Worm (Caenorhabditis elegans) whole organism, late embryonic: ENCODE measurements around the gene snrp-3.

Experiments
- ama-1 ChIP-seq: fragments of 150-350 bp; optimal IDR thresholded peaks from 2 replicates; lab custom pipeline; 2014
- ceh-14 ChIP-seq: sonication (generic microtip); optimal IDR thresholded peaks from 2 replicates; lab custom pipeline; 2016; ENCODE audit warnings: missing genotype, missing genetic modification characterization, missing compliant biosample characterization
- ceh-22 ChIP-seq: sonication (generic microtip); optimal IDR thresholded peaks from 2 replicates; lab custom pipeline; 2017; ENCODE audit warnings: missing biosample characterization, missing genetic modification characterization
- elt-2 ChIP-seq: sonication (generic microtip); optimal IDR thresholded peaks from 2 replicates; lab custom pipeline; 2016; ENCODE audit warnings: missing genetic modification reagents, missing genetic modification characterization, missing compliant biosample characterization
- fkh-10 ChIP-seq: fragments of 150-350 bp; optimal IDR thresholded peaks from 2 replicates; lab custom pipeline; 2014; ENCODE audit warnings: missing biosample characterization, missing genetic modification reagents, missing genetic modification characterization
- hlh-15 ChIP-seq: sonication (generic microtip); optimal IDR thresholded peaks from 2 replicates; lab custom pipeline; 2016; ENCODE audit warnings: missing genetic modification characterization, missing compliant biosample characterization
- nhr-232 ChIP-seq: sonication (generic microtip); optimal IDR thresholded peaks from 2 replicates; lab custom pipeline; 2016; ENCODE audit warnings: missing genetic modification characterization, missing compliant biosample characterization
- sox-2 ChIP-seq: fragments of 200-800 bp; sonication (Bioruptor generic); IDR thresholded peaks from 2 replicates; pipeline ENCODE4 v1.3.6; 2022; ENCODE audit warnings: missing genetic modification reagents, missing genetic modification characterization, missing compliant biosample characterization
- unc-86 ChIP-seq: sonication (generic microtip); optimal IDR thresholded peaks from 2 replicates; lab custom pipeline; 2016; ENCODE audit warnings: missing genetic modification characterization, missing compliant biosample characterization
- zip-5 ChIP-seq: sonication (generic microtip); optimal IDR thresholded peaks from 2 replicates; lab custom pipeline; 2016; ENCODE audit warnings: missing genetic modification characterization, missing compliant biosample characterization

- no peak for TF ChIP-seq ama-1 (lab: Kevin White, UChicago)
- TF ChIP-seq fkh-10 (GFP tag; lab: Kevin White, UChicago) = no peak
- no peak for TF ChIP-seq sox-2 (GFP tag; lab: Robert Waterston, UW)
- TF ChIP-seq zip-5 (tag; lab: Kevin White, UChicago) = no peak
- TF ChIP-seq ceh-22 (tag; lab: Kevin White, UChicago) = no peak
- no peak for TF ChIP-seq nhr-232 (tag; lab: Kevin White, UChicago)
- TF ChIP-seq hlh-15 (tag; lab: Kevin White, UChicago) = no peak
- TF ChIP-seq unc-86 (tag; lab: Kevin White, UChicago) = no peak
- TF ChIP-seq elt-2 (tag; lab: Kevin White, UChicago) = no peak
- TF ChIP-seq ceh-14 (tag; lab: Kevin White, UChicago) = no peak
Observed at ce11 chrIV:8648502-8648901, 39.1 kb downstream of the snrp-3 start, which contains the start of gene cyp-33E1.
